Fruit fly (Drosophila melanogaster) whole organism, prepupa: ENCODE results near the gene Rheb.

Experiments used
- CG7368 ChIP-seq: fragments of 200-800 bp; sonication (Bioruptor generic); optimal IDR thresholded peaks from 3 replicates; lab custom pipeline; 2016; ENCODE audit warnings: missing biosample characterization, missing genetic modification characterization
- OdsH ChIP-seq: fragments of 200-800 bp; sonication (Bioruptor generic); optimal IDR thresholded peaks from 3 replicates; lab custom pipeline; 2016; ENCODE audit warnings: missing biosample characterization, missing genetic modification characterization
- dac ChIP-seq: fragments of 200-800 bp; sonication (Bioruptor generic); optimal IDR thresholded peaks from 2 replicates; lab custom pipeline; 2017; ENCODE audit warnings: missing biosample characterization, mild to moderate bottlenecking, missing genetic modification characterization
- fd59A ChIP-seq: fragments of 200-800 bp; sonication (Bioruptor generic); optimal IDR thresholded peaks from 2 replicates; lab custom pipeline; 2017; ENCODE audit warnings: missing biosample characterization, mild to moderate bottlenecking, missing genetic modification characterization, missing genetic modification reagents
- spab ChIP-seq: fragments of 200-800 bp; sonication (Bioruptor generic); optimal IDR thresholded peaks from 2 replicates; lab custom pipeline; 2017; ENCODE audit warnings: missing biosample characterization, mild to moderate bottlenecking, missing genetic modification characterization, missing genetic modification reagents

DNA sequence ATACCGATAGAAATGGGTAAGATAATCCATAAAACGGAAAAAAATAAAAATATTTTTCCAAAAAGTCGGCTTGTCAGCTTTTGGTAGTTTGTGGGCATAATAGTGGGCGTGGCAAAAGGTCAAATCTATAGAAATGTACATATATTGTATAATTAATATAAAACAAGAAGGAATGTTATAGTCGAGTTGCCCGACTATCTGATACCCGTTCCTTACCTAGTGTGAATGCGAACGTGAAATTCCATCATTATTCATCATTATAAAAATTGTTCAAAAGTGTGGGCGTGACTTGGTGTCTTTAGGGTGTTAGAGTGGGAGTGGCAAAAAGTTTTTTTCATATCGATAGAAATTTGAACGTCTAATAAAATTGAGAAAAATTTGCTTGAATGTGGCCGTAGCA is 17.1 kb upstream of the Rheb start:
- TF ChIP-seq OdsH (GFP tag; lab: Kevin White, UChicago) (no peak), spab (GFP tag; lab: Kevin White, UChicago) (no peak), fd59A (GFP tag; lab: Kevin White, UChicago) (no peak), dac (no peak), CG7368 (GFP tag; lab: Kevin White, UChicago) (no peak)
